Fruit fly (Drosophila melanogaster) whole organism, adult: ENCODE measurements around the gene Cypl.

Experiments used
- CG11617 ChIP-seq: fragments of 200-800 bp; sonication (Bioruptor generic); optimal IDR thresholded peaks from 2 replicates; lab custom pipeline; 2017; ENCODE audit warnings: mild to moderate bottlenecking, missing biosample characterization, missing genetic modification reagents, missing genetic modification characterization
- CG12768 ChIP-seq: fragments of 200-800 bp; sonication (Bioruptor generic); optimal IDR thresholded peaks from 2 replicates; lab custom pipeline; 2017; ENCODE audit warnings: missing biosample characterization, missing genetic modification characterization, mild to moderate bottlenecking, moderate library complexity, missing genetic modification reagents
- CG14711 ChIP-seq: fragments of 200-800 bp; sonication (Bioruptor generic); optimal IDR thresholded peaks from 2 replicates; lab custom pipeline; 2018; ENCODE audit warnings: missing biosample characterization, mild to moderate bottlenecking, missing genetic modification characterization, moderate library complexity
- CG1620 ChIP-seq: fragments of 200-800 bp; sonication (Bioruptor generic); optimal IDR thresholded peaks from 2 replicates; lab custom pipeline; 2016; ENCODE audit warnings: missing biosample characterization, missing genetic modification characterization
- CG33017 ChIP-seq: fragments of 200-800 bp; sonication (Bioruptor generic); optimal IDR thresholded peaks from 2 replicates; lab custom pipeline; 2018; ENCODE audit warnings: missing biosample characterization, mild to moderate bottlenecking, missing genetic modification characterization, moderate library complexity
- CG5204 ChIP-seq: fragments of 200-800 bp; sonication (Bioruptor generic); optimal IDR thresholded peaks from 2 replicates; lab custom pipeline; 2016; ENCODE audit warnings: missing biosample characterization, missing genetic modification characterization
- CG7045 ChIP-seq: fragments of 200-800 bp; sonication (Bioruptor generic); optimal IDR thresholded peaks from 2 replicates; lab custom pipeline; 2017; ENCODE audit warnings: missing biosample characterization, mild to moderate bottlenecking, missing genetic modification characterization
- CG7101 ChIP-seq: fragments of 200-800 bp; sonication (Bioruptor generic); optimal IDR thresholded peaks from 2 replicates; lab custom pipeline; 2018; ENCODE audit warnings: missing biosample characterization, mild to moderate bottlenecking, missing genetic modification characterization, moderate library complexity
- Clk ChIP-seq: fragments of 200-800 bp; sonication (Bioruptor generic); optimal IDR thresholded peaks from 2 replicates; lab custom pipeline; 2017; ENCODE audit warnings: missing biosample characterization, missing genetic modification characterization
- Crg-1 ChIP-seq: fragments of 200-800 bp; sonication (Bioruptor generic); optimal IDR thresholded peaks from 2 replicates; lab custom pipeline; 2016; ENCODE audit warnings: missing biosample characterization, missing genetic modification characterization
- Hr96 ChIP-seq: fragments of 200-800 bp; sonication (Bioruptor generic); optimal IDR thresholded peaks from 2 replicates; lab custom pipeline; 2016; ENCODE audit warnings: missing biosample characterization, missing genetic modification characterization
- Mnt ChIP-seq: fragments of 200-800 bp; sonication (Bioruptor generic); optimal IDR thresholded peaks from 2 replicates; lab custom pipeline; 2016; ENCODE audit warnings: missing biosample characterization, mild to moderate bottlenecking, missing genetic modification characterization
- bab1 ChIP-seq: fragments of 200-800 bp; sonication (Bioruptor generic); optimal IDR thresholded peaks from 3 replicates; lab custom pipeline; 2019; ENCODE audit warnings: missing biosample characterization, mild to moderate bottlenecking, missing genetic modification characterization, moderate library complexity
- cic ChIP-seq: fragments of 200-800 bp; sonication (Bioruptor generic); optimal IDR thresholded peaks from 2 replicates; lab custom pipeline; 2017; ENCODE audit warnings: missing biosample characterization, mild to moderate bottlenecking, missing genetic modification characterization, moderate library complexity
- cnc ChIP-seq, 2 experiments: fragments of >200 bp; optimal IDR thresholded peaks; 2 replicates each; lab custom pipeline; 2017
- kay ChIP-seq: fragments of 200-800 bp; sonication (Bioruptor generic); peaks from one replicate; lab custom pipeline; 2016; ENCODE audit warnings: missing biosample characterization, missing genetic modification characterization, borderline replicate concordance
- ovo ChIP-seq: fragments of 200-800 bp; sonication (Bioruptor generic); optimal IDR thresholded peaks from 2 replicates; lab custom pipeline; 2016; ENCODE audit warnings: missing biosample characterization, missing genetic modification characterization
- pad ChIP-seq: fragments of 200-800 bp; sonication (Bioruptor generic); optimal IDR thresholded peaks from 3 replicates; lab custom pipeline; 2017; ENCODE audit warnings: missing biosample characterization, missing genetic modification characterization, mild to moderate bottlenecking, moderate library complexity, missing genetic modification reagents
- tj ChIP-seq: fragments of 200-800 bp; sonication (Bioruptor generic); optimal IDR thresholded peaks from 3 replicates; lab custom pipeline; 2017; ENCODE audit warnings: missing biosample characterization, mild to moderate bottlenecking, missing genetic modification characterization, moderate library complexity
- toe ChIP-seq: fragments of 200-800 bp; sonication (Bioruptor generic); optimal IDR thresholded peaks from 2 replicates; lab custom pipeline; 2016; ENCODE audit warnings: missing biosample characterization, missing genetic modification characterization

Cypl gene

dm6 chr3L:530813-531212 is 11.9 kb downstream of the Cypl start:
- TF ChIP-seq CG14711 (tag; lab: Kevin White, UChicago) (no peak), ovo (GFP tag; lab: Kevin White, UChicago) (no peak), bab1 (GFP tag; lab: Kevin White, UChicago) (no peak), Crg-1 (no peak), cic (no peak), tj (no peak), toe (no peak), CG11617 (GFP tag; lab: Kevin White, UChicago) (no peak), Mnt (GFP tag; lab: Kevin White, UChicago) (no peak), kay (no peak), CG12768 (GFP tag; lab: Kevin White, UChicago) (no peak), pad (no peak), Hr96 (GFP tag; lab: Kevin White, UChicago) (no peak), CG1620 (no peak), Clk (no peak), cnc (optimal IDR thresholded peaks at IDR 0.05; lab: Kevin White, UChicago) (no peak), CG7101 (tag; lab: Kevin White, UChicago) (no peak)

- no peak for TF ChIP-seq ovo (GFP tag; lab: Kevin White, UChicago)
- no peak for TF ChIP-seq pad
- TF ChIP-seq CG12768 (GFP tag; lab: Kevin White, UChicago): no peak
- no peak for TF ChIP-seq CG7101 (tag; lab: Kevin White, UChicago)
- no peak for TF ChIP-seq cnc (optimal IDR thresholded peaks at IDR 0.05; lab: Kevin White, UChicago)
- TF ChIP-seq tj: no peak
Observed at dm6 chr3L:528037-528436, 14.7 kb downstream of the Cypl start, which contains the start of gene CG34269. Gene CG34269 (plus strand): TSS chr3L:528337.

dm6 chr3L:524246-524645 is 18.5 kb downstream of the Cypl start:
- TF ChIP-seq pad: no peak
- no peak for TF ChIP-seq bab1 (GFP tag; lab: Kevin White, UChicago)

dm6 chr3L:520465-521216 is 22.1 kb downstream of the Cypl start:
- TF ChIP-seq toe (no peak), CG5204 (GFP tag; lab: Kevin White, UChicago) (no peak), cnc (optimal IDR thresholded peaks at IDR 0.05; lab: Kevin White, UChicago) (no peak), CG7045 (GFP tag; lab: Kevin White, UChicago) (no peak), ovo (GFP tag; lab: Kevin White, UChicago) (no peak), CG7101 (tag; lab: Kevin White, UChicago) (no peak)

dm6 chr3L:516948-517599 is 25.7 kb downstream of the Cypl start:
- TF ChIP-seq toe (no peak), CG14711 (tag; lab: Kevin White, UChicago) (no peak), kay (no peak), Mnt (GFP tag; lab: Kevin White, UChicago) (no peak), cnc (optimal IDR thresholded peaks at IDR 0.05; lab: Kevin White, UChicago) (no peak), CG11617 (GFP tag; lab: Kevin White, UChicago) (no peak), CG33017 (no peak), CG7045 (GFP tag; lab: Kevin White, UChicago) (no peak), CG7101 (tag; lab: Kevin White, UChicago) (no peak), ovo (GFP tag; lab: Kevin White, UChicago) (no peak), pad (no peak), Crg-1 (no peak), CG1620 (no peak), bab1 (GFP tag; lab: Kevin White, UChicago) (no peak), Clk (no peak), cic (no peak)

dm6 chr3L:516544-516943 is 26.2 kb downstream of the Cypl start:
- TF ChIP-seq kay (no peak), CG11617 (GFP tag; lab: Kevin White, UChicago) (no peak), Clk (no peak), Crg-1 (no peak), tj (no peak), pad (no peak), Mnt (GFP tag; lab: Kevin White, UChicago) (no peak), toe (no peak), CG1620 (no peak), cnc (optimal IDR thresholded peaks at IDR 0.05; lab: Kevin White, UChicago) (no peak), CG33017 (no peak), CG12768 (GFP tag; lab: Kevin White, UChicago) (no peak), bab1 (GFP tag; lab: Kevin White, UChicago) (no peak), CG14711 (tag; lab: Kevin White, UChicago) (no peak), CG5204 (GFP tag; lab: Kevin White, UChicago) (no peak), Hr96 (GFP tag; lab: Kevin White, UChicago) (no peak), cic (no peak), ovo (GFP tag; lab: Kevin White, UChicago) (no peak), CG7045 (GFP tag; lab: Kevin White, UChicago) (no peak)

- TF ChIP-seq CG7101 (tag; lab: Kevin White, UChicago) (no peak), cic (no peak), CG11617 (GFP tag; lab: Kevin White, UChicago) (no peak), bab1 (GFP tag; lab: Kevin White, UChicago) (no peak), tj (peak; percentile 94), cnc (optimal IDR thresholded peaks at IDR 0.05; lab: Kevin White, UChicago) (no peak), ovo (GFP tag; lab: Kevin White, UChicago) (no peak), toe (no peak)
Observed at dm6 chr3L:515614-516013, 27.1 kb downstream of the Cypl start.
